Fruit fly (Drosophila melanogaster): ENCODE results near the gene CG10068.

DNA sequence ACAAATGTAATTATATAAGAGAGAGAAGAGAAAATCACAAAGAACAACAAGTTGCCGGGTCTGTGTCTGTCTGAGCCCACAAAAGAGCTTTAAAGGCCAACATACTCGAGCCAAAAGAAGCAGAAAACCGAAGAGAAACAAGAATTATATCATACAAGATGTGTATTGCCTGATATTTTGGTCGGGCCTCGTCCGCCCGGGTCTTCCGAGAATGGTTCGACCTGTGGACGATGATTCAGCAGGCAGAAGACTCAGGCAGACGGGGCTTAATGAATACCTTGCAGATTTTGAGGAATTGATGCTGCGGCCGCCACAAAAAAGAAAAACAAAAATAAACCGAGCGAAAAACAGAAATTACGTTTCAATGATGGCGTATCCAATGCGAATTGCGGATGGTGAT is 45.2 kb upstream of the CG10068 start:
- TF ChIP-seq Eip93F (GFP tag; optimal IDR thresholded peaks at IDR 0.05) (no peak), Gug (GFP tag; IDR thresholded peaks at IDR 0.05) (no peak), CG4318 (GFP tag; optimal IDR thresholded peaks at IDR 0.05) (no peak), net (GFP tag; optimal IDR thresholded peaks at IDR 0.05) (no peak), Hr39 (GFP tag; optimal IDR thresholded peaks at IDR 0.05) (no peak), Sox14 (GFP tag; optimal IDR thresholded peaks at IDR 0.05) (no peak), Eip75B (GFP tag; optimal IDR thresholded peaks at IDR 0.05) (no peak), Eip78C (GFP tag) (peak; percentile 4)
